Fruit fly (Drosophila melanogaster) whole organism, embryonic: Measurements from ENCODE around the gene CG6652.

Source experiments
- CG17361 ChIP-seq: fragments of 200-800 bp; sonication (Bioruptor generic); IDR thresholded peaks from 3 replicates; pipeline ENCODE4 v1.3.6; 2022; ENCODE audit warnings: missing biosample characterization, missing genetic modification characterization
- CG17568 ChIP-seq: fragments of 200-800 bp; sonication (Bioruptor generic); optimal IDR thresholded peaks from 2 replicates; lab custom pipeline; 2018; ENCODE audit warnings: missing biosample characterization, mild to moderate bottlenecking, missing genetic modification characterization, moderate library complexity
- CG18262 ChIP-seq: fragments of 200-800 bp; optimal IDR thresholded peaks from 3 replicates; lab custom pipeline; 2019; ENCODE audit warnings: missing biosample characterization, mild to moderate bottlenecking, missing genetic modification characterization, moderate library complexity
- CG2678 ChIP-seq: fragments of 200-800 bp; sonication (Bioruptor generic); optimal IDR thresholded peaks from 3 replicates; lab custom pipeline; 2019; ENCODE audit warnings: missing biosample characterization, mild to moderate bottlenecking, missing genetic modification characterization, moderate library complexity
- CG2712 ChIP-seq: fragments of 200-800 bp; optimal IDR thresholded peaks from 3 replicates; lab custom pipeline; 2019; ENCODE audit warnings: missing biosample characterization, mild to moderate bottlenecking, missing genetic modification characterization, moderate library complexity
- CG7786 ChIP-seq: fragments of 200-800 bp; sonication (Bioruptor generic); optimal IDR thresholded peaks from 2 replicates; lab custom pipeline; 2016; ENCODE audit warnings: missing biosample characterization, missing genetic modification characterization
- CG7963 ChIP-seq: fragments of 200-800 bp; sonication (Bioruptor generic); IDR thresholded peaks from 3 replicates; pipeline ENCODE4 v1.3.6; 2022; ENCODE audit warnings: missing biosample characterization, missing genetic modification characterization; ENCODE audit not compliant: partially characterized antibody
- Doc3 ChIP-seq: fragments of 200-800 bp; sonication (Bioruptor generic); IDR thresholded peaks from 3 replicates; pipeline ENCODE4 v1.3.6; 2022; ENCODE audit warnings: missing biosample characterization, missing genetic modification characterization; ENCODE audit not compliant: partially characterized antibody
- Hmx ChIP-seq: fragments of 200-800 bp; sonication (Bioruptor generic); optimal IDR thresholded peaks from 2 replicates; lab custom pipeline; 2016; ENCODE audit warnings: missing biosample characterization, missing genetic modification characterization
- Rfx ChIP-seq: fragments of 200-800 bp; sonication (Bioruptor generic); IDR thresholded peaks from 2 replicates; pipeline ENCODE4 v1.3.6; 2022; ENCODE audit warnings: missing biosample characterization, missing genetic modification characterization
- Sox100B ChIP-seq: fragments of 200-800 bp; sonication (Bioruptor generic); optimal IDR thresholded peaks from 3 replicates; lab custom pipeline; 2018; ENCODE audit warnings: missing biosample characterization, mild to moderate bottlenecking, missing genetic modification characterization
- chinmo ChIP-seq: fragments of 200-800 bp; sonication (Bioruptor generic); IDR thresholded peaks from 4 replicates; pipeline ENCODE4 v1.3.6; 2022; ENCODE audit warnings: missing biosample characterization, missing genetic modification characterization; ENCODE audit not compliant: partially characterized antibody
- dmrt99B ChIP-seq: fragments of 200-800 bp; sonication (Bioruptor generic); optimal IDR thresholded peaks from 2 replicates; lab custom pipeline; 2018; ENCODE audit warnings: missing biosample characterization, mild to moderate bottlenecking, missing genetic modification characterization, moderate library complexity
- gcm2 ChIP-seq: fragments of 200-800 bp; sonication (Bioruptor generic); optimal IDR thresholded peaks from 2 replicates; lab custom pipeline; 2016; ENCODE audit warnings: missing biosample characterization, missing genetic modification characterization
- gem ChIP-seq: fragments of 200-800 bp; sonication (Bioruptor generic); optimal IDR thresholded peaks from 2 replicates; lab custom pipeline; 2019; ENCODE audit warnings: missing biosample characterization, mild to moderate bottlenecking, missing genetic modification characterization, moderate library complexity
- lov ChIP-seq, 2 experiments: fragments of 200-800 bp in 1 of 2; fragments of >200 bp in 1 of 2; sonication (Bioruptor generic) in 1 of 2; IDR thresholded peaks in 1 of 2; optimal IDR thresholded peaks in 1 of 2; 2 replicates in 1 of 2; 3 replicates in 1 of 2; pipeline versions ENCODE4 v1.3.6 to Lab custom; 2017 to 2022; ENCODE audit warnings: missing biosample characterization in 1 of 2, missing genetic modification characterization in 1 of 2
- maf-S ChIP-seq: fragments of 200-800 bp; sonication (Bioruptor generic); optimal IDR thresholded peaks from 2 replicates; lab custom pipeline; 2016; ENCODE audit warnings: missing biosample characterization, missing genetic modification characterization
- mam ChIP-seq: fragments of 200-800 bp; sonication (Bioruptor generic); optimal IDR thresholded peaks from 3 replicates; lab custom pipeline; 2016; ENCODE audit warnings: missing biosample characterization, missing genetic modification characterization

CG6652 gene

DNA sequence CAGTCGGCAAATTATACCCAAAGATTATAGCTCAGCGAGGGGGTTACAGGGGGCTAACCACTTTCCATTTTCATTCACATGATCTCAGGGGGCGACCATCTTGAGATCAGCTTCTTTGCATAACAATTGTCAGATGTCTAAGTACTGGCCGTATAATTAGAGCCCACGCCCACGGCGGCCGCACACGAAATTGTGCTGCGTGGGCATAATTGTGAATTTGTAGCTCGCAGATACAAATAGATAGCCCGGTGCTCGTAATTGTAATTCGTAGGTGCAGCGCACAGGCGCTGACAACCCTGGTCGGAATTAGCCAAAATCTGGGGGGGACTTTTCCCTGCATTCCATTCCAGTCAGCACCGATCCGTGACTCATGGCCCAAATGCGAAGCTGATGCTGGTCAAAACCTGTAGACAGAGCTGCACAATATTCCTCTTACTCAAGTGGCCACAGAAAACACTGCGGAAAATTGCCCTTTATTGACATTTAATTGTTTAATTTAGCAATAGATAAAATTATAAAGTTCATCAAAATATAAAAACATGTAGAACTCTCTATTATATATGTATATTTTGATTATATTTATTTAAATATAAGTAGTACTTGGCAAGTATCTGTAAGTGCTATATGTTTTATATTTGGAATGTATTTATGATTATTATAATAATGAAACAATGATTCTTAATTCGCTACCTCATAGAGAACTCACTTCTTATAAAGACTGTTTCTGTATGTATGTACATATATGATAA is 50.9 kb downstream of the CG6652 start (continued):
- TF ChIP-seq Sox100B (GFP tag; lab: Kevin White, UChicago) (peak; percentile 14), dmrt99B (tag; lab: Kevin White, UChicago) (peak; percentile 44), Doc3 (GFP tag; lab: Robert Waterston, UW) (no peak), gcm2 (no peak), CG17568 (GFP tag; lab: Kevin White, UChicago) (no peak), gem (tag; lab: Kevin White, UChicago) (peak; percentile 1), chinmo (GFP tag; lab: Robert Waterston, UW) (no peak), CG2678 (peak; percentile 15), CG17361 (GFP tag; lab: Robert Waterston, UW) (peak; percentile 37; the same call in 1 of the 3 replicates), mam (GFP tag; lab: Kevin White, UChicago) (no peak), CG7786 (GFP tag; lab: Kevin White, UChicago) (no peak), Rfx (GFP tag; lab: Robert Waterston, UW) (peak; percentile 17; the same call in 1 of the 2 replicates), CG18262 (peak; percentile 29), lov (optimal IDR thresholded peaks at IDR 0.05; lab: Kevin White, UChicago) (no peak), lov (GFP tag; IDR thresholded peaks at IDR 0.05; lab: Robert Waterston, UW) (0 out of 3 replicates have a peak, but pooled peaks have one; percentile 44), CG2712 (peak; percentile 6), CG7963 (GFP tag; lab: Robert Waterston, UW) (no peak), maf-S (GFP tag; lab: Kevin White, UChicago) (no peak), Hmx (GFP tag; lab: Kevin White, UChicago) (no peak)
